Worm (Caenorhabditis elegans) whole organism, L2 larva: ENCODE measurements around the gene T25C12.3.

Experiments
- C34F6.9 ChIP-seq: fragments of 150-350 bp; optimal IDR thresholded peaks from 2 replicates; lab custom pipeline; 2014; ENCODE audit warnings: missing biosample characterization, missing genetic modification characterization
- F13H6.1 ChIP-seq: sonication (generic microtip); optimal IDR thresholded peaks from 2 replicates; lab custom pipeline; 2016; ENCODE audit warnings: missing genetic modification characterization, missing compliant biosample characterization
- R02D3.7 ChIP-seq: fragments of 150-350 bp; optimal IDR thresholded peaks from 2 replicates; lab custom pipeline; 2014; ENCODE audit warnings: missing biosample characterization, missing genetic modification characterization
- ZK546.5 ChIP-seq: sonication (generic microtip); optimal IDR thresholded peaks from 2 replicates; lab custom pipeline; 2017; ENCODE audit warnings: missing biosample characterization, missing genetic modification characterization
- alr-1 ChIP-seq: fragments of 150-350 bp; optimal IDR thresholded peaks from 2 replicates; lab custom pipeline; 2014; ENCODE audit warnings: missing biosample characterization, missing genetic modification characterization
- aly-2 ChIP-seq: fragments of 150-350 bp; optimal IDR thresholded peaks from 2 replicates; lab custom pipeline; 2014; ENCODE audit warnings: missing biosample characterization, missing genetic modification characterization
- blmp-1 ChIP-seq: sonication (generic microtip); optimal IDR thresholded peaks from 2 replicates; lab custom pipeline; 2017; ENCODE audit warnings: missing genetic modification characterization, mild to moderate bottlenecking, missing compliant biosample characterization, antibody characterized with exemption, moderate library complexity; ENCODE audit not compliant: insufficient read depth
- ceh-82 ChIP-seq: fragments of 150-350 bp; optimal IDR thresholded peaks from 2 replicates; lab custom pipeline; 2014; ENCODE audit warnings: missing biosample characterization, missing genetic modification characterization
- crh-2 ChIP-seq: sonication (generic microtip); optimal IDR thresholded peaks from 2 replicates; lab custom pipeline; 2017; ENCODE audit warnings: missing biosample characterization, missing genetic modification characterization
- dmd-4 ChIP-seq: sonication (generic microtip); optimal IDR thresholded peaks from 2 replicates; lab custom pipeline; 2017; ENCODE audit warnings: missing biosample characterization, missing genetic modification characterization
- egl-27 ChIP-seq: sonication (generic microtip); optimal IDR thresholded peaks from 3 replicates; lab custom pipeline; 2017; ENCODE audit warnings: missing biosample characterization, missing genetic modification reagents, missing genetic modification characterization
- elt-1 ChIP-seq: fragments of 150-350 bp; optimal IDR thresholded peaks from 2 replicates; lab custom pipeline; 2014; ENCODE audit warnings: missing biosample characterization, missing genetic modification characterization
- fos-1 ChIP-seq: fragments of 150-350 bp; optimal IDR thresholded peaks from 2 replicates; lab custom pipeline; 2014; ENCODE audit warnings: missing biosample characterization, missing genetic modification characterization
- gmeb-1 ChIP-seq: fragments of 150-350 bp; optimal IDR thresholded peaks from 2 replicates; lab custom pipeline; 2014; ENCODE audit warnings: missing biosample characterization, missing genetic modification characterization
- lin-13 ChIP-seq: fragments of 150-350 bp; optimal IDR thresholded peaks from 2 replicates; lab custom pipeline; 2014; ENCODE audit warnings: missing biosample characterization, missing genetic modification reagents, missing genetic modification characterization
- lin-39 ChIP-seq: fragments of 150-350 bp; optimal IDR thresholded peaks from 2 replicates; lab custom pipeline; 2014; ENCODE audit warnings: missing biosample characterization, missing genetic modification reagents, missing genetic modification characterization
- lsy-2 ChIP-seq, 2 experiments: fragments of 150-350 bp in 1 of 2; sonication (generic microtip) in 1 of 2; optimal IDR thresholded peaks; 2 replicates each; lab custom pipeline; 2014 to 2017; ENCODE audit warnings: missing biosample characterization in 2 of 2, missing genetic modification characterization in 2 of 2
- mab-5 ChIP-seq: fragments of 150-350 bp; optimal IDR thresholded peaks from 2 replicates; lab custom pipeline; 2014; ENCODE audit warnings: missing biosample characterization, missing genetic modification characterization
- mdl-1 ChIP-seq, 2 experiments: fragments of 150-350 bp in 1 of 2; sonication (generic microtip) in 1 of 2; optimal IDR thresholded peaks; 2 replicates each; lab custom pipeline; 2017; ENCODE audit warnings: missing biosample characterization in 2 of 2, missing genetic modification characterization in 2 of 2
- nhr-10 ChIP-seq: sonication (generic microtip); optimal IDR thresholded peaks from 2 replicates; lab custom pipeline; 2017; ENCODE audit warnings: missing biosample characterization, missing genetic modification characterization
- nhr-11 ChIP-seq: fragments of 150-350 bp; optimal IDR thresholded peaks from 2 replicates; lab custom pipeline; 2014; ENCODE audit warnings: missing biosample characterization, missing genetic modification characterization
- nhr-12 ChIP-seq: fragments of 150-350 bp; optimal IDR thresholded peaks from 2 replicates; lab custom pipeline; 2014; ENCODE audit warnings: missing biosample characterization, missing genetic modification characterization
- nhr-129 ChIP-seq: fragments of 150-350 bp; optimal IDR thresholded peaks from 2 replicates; lab custom pipeline; 2014; ENCODE audit warnings: missing biosample characterization, missing genetic modification characterization
- nhr-23 ChIP-seq: fragments of 150-350 bp; optimal IDR thresholded peaks from 2 replicates; lab custom pipeline; 2014; ENCODE audit warnings: missing biosample characterization, missing genetic modification reagents, missing genetic modification characterization
- nhr-237 ChIP-seq: fragments of 150-350 bp; optimal IDR thresholded peaks from 2 replicates; lab custom pipeline; 2014; ENCODE audit warnings: missing biosample characterization, missing genetic modification characterization
- nhr-6 ChIP-seq: fragments of 150-350 bp; optimal IDR thresholded peaks from 2 replicates; lab custom pipeline; 2014; ENCODE audit warnings: missing biosample characterization, missing genetic modification characterization
- peb-1 ChIP-seq: fragments of 150-350 bp; optimal IDR thresholded peaks from 2 replicates; lab custom pipeline; 2014; ENCODE audit warnings: missing biosample characterization, missing genetic modification characterization
- skn-1 ChIP-seq: sonication (generic microtip); optimal IDR thresholded peaks from 2 replicates; lab custom pipeline; 2017; ENCODE audit warnings: missing biosample characterization, missing genetic modification characterization
- sma-3 ChIP-seq: sonication (generic microtip); optimal IDR thresholded peaks from 2 replicates; lab custom pipeline; 2016; ENCODE audit warnings: missing genetic modification reagents, missing genetic modification characterization, missing compliant biosample characterization
- sma-9 ChIP-seq, 2 experiments: fragments of 150-350 bp in 1 of 2; sonication (generic microtip) in 1 of 2; optimal IDR thresholded peaks; 2 replicates each; lab custom pipeline; 2014 to 2016; ENCODE audit warnings: missing genetic modification characterization in 2 of 2, mild to moderate bottlenecking in 1 of 2, missing biosample characterization in 1 of 2, missing compliant biosample characterization in 1 of 2, missing genetic modification reagents in 1 of 2, moderate library complexity in 1 of 2
- snpc-4 ChIP-seq: fragments of 150-350 bp; optimal IDR thresholded peaks from 2 replicates; lab custom pipeline; 2014; ENCODE audit warnings: missing biosample characterization, missing genetic modification characterization
- unc-39 ChIP-seq: fragments of 150-350 bp; optimal IDR thresholded peaks from 2 replicates; lab custom pipeline; 2014; ENCODE audit warnings: missing biosample characterization, missing genetic modification characterization
- unc-55 ChIP-seq: fragments of 150-350 bp; sonication (generic microtip); optimal IDR thresholded peaks from 3 replicates; lab custom pipeline; 2014; ENCODE audit warnings: missing biosample characterization, missing genetic modification reagents, missing genetic modification characterization
- unc-62 ChIP-seq: fragments of 150-350 bp; optimal IDR thresholded peaks from 2 replicates; lab custom pipeline; 2014; ENCODE audit warnings: missing biosample characterization, missing genetic modification reagents, missing genetic modification characterization
- ztf-1 ChIP-seq: fragments of 200-800 bp; sonication (Bioruptor generic); conservative IDR thresholded peaks from 2 replicates; pipeline ENCODE4 v1.3.6; 2022; ENCODE audit warnings: missing genetic modification characterization, missing compliant biosample characterization
- ztf-11 ChIP-seq: sonication (generic microtip); optimal IDR thresholded peaks from 2 replicates; lab custom pipeline; 2017; ENCODE audit warnings: missing biosample characterization, missing genetic modification characterization

The T25C12.3 gene

DNA sequence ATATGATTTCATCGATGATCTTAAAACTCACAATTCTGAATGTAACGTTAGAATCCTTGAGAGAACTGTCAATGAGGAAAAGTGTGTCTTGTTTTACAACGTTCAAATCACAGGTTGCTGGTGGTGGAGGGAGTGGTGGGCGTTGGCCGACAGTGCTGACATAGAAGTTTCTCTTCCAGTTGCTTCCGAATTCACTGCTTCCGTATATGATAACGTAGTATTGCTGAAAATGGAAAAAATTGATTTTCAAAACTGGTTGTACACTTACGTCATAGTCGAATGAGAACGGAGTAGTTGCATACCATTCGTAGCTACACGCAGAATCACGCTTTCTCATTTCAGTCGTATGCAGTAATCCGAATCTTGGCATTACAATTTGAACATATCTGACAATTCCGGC, 8.0 kb downstream of the T25C12.3 start:
- TF ChIP-seq mab-5 (tag; lab: Kevin White, UChicago), result no peak
- no peak for TF ChIP-seq lin-39
- no peak for TF ChIP-seq nhr-10 (tag; lab: Kevin White, UChicago)
- TF ChIP-seq ztf-11 (tag; lab: Kevin White, UChicago), result no peak
- TF ChIP-seq nhr-11 (tag; lab: Kevin White, UChicago), result no peak
- no peak for TF ChIP-seq crh-2
- no peak for TF ChIP-seq R02D3.7
- no peak for TF ChIP-seq C34F6.9 (tag; lab: Kevin White, UChicago)
- TF ChIP-seq nhr-23 (tag; lab: Kevin White, UChicago), result no peak
- no peak for TF ChIP-seq nhr-237 (tag; lab: Kevin White, UChicago)
- no peak for TF ChIP-seq F13H6.1 (tag; lab: Kevin White, UChicago)
- no peak for TF ChIP-seq ztf-1

DNA sequence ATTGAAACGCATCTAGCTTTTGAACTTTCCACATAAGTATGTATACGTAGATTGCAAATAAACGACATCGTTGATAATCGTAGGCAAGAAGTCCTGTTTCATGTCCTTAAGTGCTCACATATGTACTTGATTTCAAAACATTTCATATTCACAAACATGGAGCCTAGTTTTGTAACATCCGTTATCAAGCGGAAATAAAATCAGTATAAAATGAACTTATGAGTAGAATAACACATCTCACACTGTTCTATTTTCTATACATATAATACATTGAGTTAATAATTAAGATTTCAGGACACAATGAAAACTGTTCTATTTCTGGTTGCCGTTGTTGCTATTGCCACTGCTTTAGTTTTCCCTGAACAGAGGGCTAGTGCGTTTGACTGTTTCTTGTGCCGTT, 10.0 kb downstream of the T25C12.3 start, which contains the start of gene spp-21:
Gene spp-21 (plus strand): TSS at position 301 of the 400 bp plus-strand sequence.
- TF ChIP-seq nhr-10 (tag; lab: Kevin White, UChicago) (no peak), ZK546.5 (no peak), R02D3.7 (no peak), nhr-129 (tag; lab: Kevin White, UChicago) (no peak), aly-2 (tag; lab: Kevin White, UChicago) (no peak), sma-3 (no peak), sma-9 (GFP tag; optimal IDR thresholded peaks at IDR 0.05; lab: Kevin White, UChicago) (no peak), sma-9 (tag; optimal IDR thresholded peaks at IDR 0.05; lab: Kevin White, UChicago) (no peak), ceh-82 (tag; lab: Kevin White, UChicago) (no peak), unc-39 (tag; lab: Kevin White, UChicago) (no peak)

DNA sequence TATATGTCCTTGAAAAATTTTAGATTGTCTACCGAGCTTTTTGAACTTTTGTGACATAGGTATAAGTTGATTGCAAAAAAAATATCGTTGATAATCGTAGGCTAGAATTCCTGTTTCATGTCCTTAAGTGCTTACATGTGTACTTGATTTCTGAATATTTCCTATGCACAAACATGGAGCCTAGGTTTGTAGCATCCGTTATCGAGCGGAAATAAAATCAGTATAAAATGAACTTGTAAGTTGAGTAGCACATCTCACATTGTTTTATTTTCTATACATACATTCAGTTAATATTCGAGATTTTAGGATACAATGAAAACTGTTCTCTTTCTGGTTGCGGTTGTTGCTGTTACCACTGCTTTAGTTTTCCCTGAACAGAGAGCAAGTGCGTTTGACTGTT, 12.3 kb downstream of the T25C12.3 start, which contains the start of gene spp-9:
Gene spp-9 (plus strand): TSS at position 301 of the 400 bp plus-strand sequence.
- no peak for TF ChIP-seq crh-2
- no peak for TF ChIP-seq lsy-2 (tag; optimal IDR thresholded peaks at IDR 0.05; lab: Kevin White, UChicago)
- TF ChIP-seq snpc-4, result no peak
- TF ChIP-seq ztf-1, result no peak
- no peak for TF ChIP-seq nhr-23 (tag; lab: Kevin White, UChicago)
- TF ChIP-seq nhr-6, result no peak
- no peak for TF ChIP-seq unc-62 (GFP tag; lab: Kevin White, UChicago)
- TF ChIP-seq sma-9 (GFP tag; optimal IDR thresholded peaks at IDR 0.05; lab: Kevin White, UChicago), result no peak
- TF ChIP-seq sma-9 (tag; optimal IDR thresholded peaks at IDR 0.05; lab: Kevin White, UChicago), result no peak
- TF ChIP-seq blmp-1 (tag; lab: Kevin White, UChicago), result no peak
- TF ChIP-seq nhr-12 (tag; lab: Kevin White, UChicago), result no peak
- no peak for TF ChIP-seq alr-1
- TF ChIP-seq aly-2 (tag; lab: Kevin White, UChicago), result no peak
- TF ChIP-seq skn-1, result no peak
- no peak for TF ChIP-seq unc-39 (tag; lab: Kevin White, UChicago)
- TF ChIP-seq nhr-10 (tag; lab: Kevin White, UChicago), result no peak

DNA sequence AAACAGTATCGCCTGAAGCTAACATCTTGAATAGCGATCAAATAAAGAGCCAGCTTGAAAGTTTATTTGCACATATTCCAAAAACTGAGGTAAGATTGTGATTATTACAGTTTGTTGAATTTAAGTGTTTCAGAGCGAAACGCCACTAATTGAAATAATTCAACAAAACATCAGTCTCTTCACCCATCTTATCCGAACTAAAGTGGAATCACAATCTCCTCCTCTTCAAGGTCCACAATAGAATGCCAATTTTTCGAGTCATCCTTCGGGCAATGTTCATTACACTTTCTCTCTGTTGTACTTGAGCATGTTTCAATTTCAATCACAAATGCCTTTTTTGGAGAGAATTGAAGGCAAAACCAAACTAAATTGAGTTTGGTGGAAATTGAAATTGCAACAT, 15.8 kb downstream of the T25C12.3 start:
- TF ChIP-seq lin-13 (GFP tag; lab: Kevin White, UChicago), result no peak
- TF ChIP-seq ztf-11 (tag; lab: Kevin White, UChicago), result no peak
- no peak for TF ChIP-seq peb-1 (tag; lab: Kevin White, UChicago)
- TF ChIP-seq sma-9 (GFP tag; optimal IDR thresholded peaks at IDR 0.05; lab: Kevin White, UChicago), result no peak
- no peak for TF ChIP-seq sma-9 (tag; optimal IDR thresholded peaks at IDR 0.05; lab: Kevin White, UChicago)
- TF ChIP-seq elt-1, result no peak
- no peak for TF ChIP-seq C34F6.9 (tag; lab: Kevin White, UChicago)
- TF ChIP-seq mdl-1 (tag; optimal IDR thresholded peaks at IDR 0.05; lab: Kevin White, UChicago), result no peak
- TF ChIP-seq ztf-1, result no peak
- TF ChIP-seq sma-3, result no peak

DNA sequence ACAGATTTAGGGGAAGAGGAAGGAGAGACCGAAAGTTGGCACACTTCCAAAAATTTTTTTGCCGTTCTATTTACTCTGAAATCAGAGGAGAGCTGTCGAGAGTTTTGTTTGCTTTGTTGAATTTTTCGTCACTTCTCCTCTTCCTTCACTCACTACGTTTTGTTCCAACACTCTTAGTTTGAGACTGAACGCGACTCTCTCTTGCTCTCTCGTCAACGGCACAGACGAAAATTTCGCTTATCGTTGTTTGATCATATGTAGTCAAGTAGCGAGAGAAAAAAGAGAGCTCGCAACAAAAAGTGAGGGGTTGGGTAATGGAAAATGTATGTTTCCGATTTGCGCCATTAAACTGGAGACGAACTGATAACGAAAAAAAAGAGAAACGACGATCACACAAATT, 17.2 kb downstream of the T25C12.3 start:
- TF ChIP-seq mdl-1 (tag; optimal IDR thresholded peaks at IDR 0.05; lab: Kevin White, UChicago) (peak in 1 of 2 experiments; percentile 67), F13H6.1 (tag; lab: Kevin White, UChicago) (peak; percentile 72), egl-27 (tag; lab: Kevin White, UChicago) (peak; percentile 18), dmd-4 (tag; lab: Kevin White, UChicago) (no peak), nhr-129 (tag; lab: Kevin White, UChicago) (peak; percentile 59), unc-55 (GFP tag; lab: Kevin White, UChicago) (peak; percentile 23), gmeb-1 (peak; percentile 24), crh-2 (peak; percentile 65), lin-13 (GFP tag; lab: Kevin White, UChicago) (no peak), lin-39 (no peak), fos-1 (peak; percentile 65), sma-9 (GFP tag; optimal IDR thresholded peaks at IDR 0.05; lab: Kevin White, UChicago) (peak; percentile 40), sma-9 (tag; optimal IDR thresholded peaks at IDR 0.05; lab: Kevin White, UChicago) (no peak)
